Worm (Caenorhabditis elegans): ENCODE results near the gene cyp-25A1.

cyp-25A1 gene

ce11 chrIII:3812369-3812993 is 19.9 kb upstream of the cyp-25A1 start:
- TF ChIP-seq drap-1 (GFP tag; optimal IDR thresholded peaks at IDR 0.05) (no peak), lin-13 (tag; optimal IDR thresholded peaks at IDR 0.05) (no peak), elt-3 (tag; optimal IDR thresholded peaks at IDR 0.05) (no peak), tbx-8 (GFP tag; optimal IDR thresholded peaks at IDR 0.05) (no peak), lsy-2 (tag; optimal IDR thresholded peaks at IDR 0.05) (no peak), unc-39 (tag; optimal IDR thresholded peaks at IDR 0.05) (no peak), blmp-1 (tag; optimal IDR thresholded peaks at IDR 0.05) (no peak), unc-120 (tag; optimal IDR thresholded peaks at IDR 0.05; ENCODE audit: poor library complexity, severe bottlenecking) (no peak), sptf-1 (tag; optimal IDR thresholded peaks at IDR 0.05) (no peak), mls-2 (tag; optimal IDR thresholded peaks at IDR 0.05) (no peak), zip-8 (tag; optimal IDR thresholded peaks at IDR 0.05) (no peak), flh-1 (GFP tag; optimal IDR thresholded peaks at IDR 0.05) (no peak), sem-2 (GFP tag; optimal IDR thresholded peaks at IDR 0.05) (no peak), lin-32 (GFP tag; optimal IDR thresholded peaks at IDR 0.05) (no peak), nhr-2 (tag; optimal IDR thresholded peaks at IDR 0.05) (no peak)

ce11 chrIII:3814421-3814820 is 18.0 kb upstream of the cyp-25A1 start:
- no peak for TF ChIP-seq snpc-4 (tag; optimal IDR thresholded peaks at IDR 0.05)
- no peak for TF ChIP-seq mab-5 (tag; optimal IDR thresholded peaks at IDR 0.05)
- TF ChIP-seq nhr-237 (tag; optimal IDR thresholded peaks at IDR 0.05): no peak
- no peak for TF ChIP-seq unc-62 (GFP tag; optimal IDR thresholded peaks at IDR 0.05)
- TF ChIP-seq nhr-12 (tag; optimal IDR thresholded peaks at IDR 0.05): no peak
- no peak for TF ChIP-seq ztf-11 (tag; optimal IDR thresholded peaks at IDR 0.05)
- TF ChIP-seq unc-39 (tag; optimal IDR thresholded peaks at IDR 0.05): no peak
- TF ChIP-seq ces-1 (GFP tag; optimal IDR thresholded peaks at IDR 0.05): no peak
- TF ChIP-seq M03D4.4 (tag; optimal IDR thresholded peaks at IDR 0.05): no peak

ce11 chrIII:3819579-3819978 is 12.8 kb upstream of the cyp-25A1 start, which contains the start of gene dpy-27:
Gene dpy-27, minus strand, starts transcription at chrIII:3819679.
- TF ChIP-seq mls-2 (tag; optimal IDR thresholded peaks at IDR 0.05) (no peak), ces-1 (GFP tag; optimal IDR thresholded peaks at IDR 0.05) (no peak), bed-3 (GFP tag; optimal IDR thresholded peaks at IDR 0.05) (no peak), ceh-43 (GFP tag; optimal IDR thresholded peaks at IDR 0.05) (no peak), ceh-39 (tag; optimal IDR thresholded peaks at IDR 0.05) (no peak), nhr-28 (tag; optimal IDR thresholded peaks at IDR 0.05) (no peak), sptf-1 (tag; optimal IDR thresholded peaks at IDR 0.05) (no peak), drap-1 (GFP tag; optimal IDR thresholded peaks at IDR 0.05) (no peak), nhr-76 (tag; optimal IDR thresholded peaks at IDR 0.05) (no peak), mab-5 (tag; optimal IDR thresholded peaks at IDR 0.05) (no peak), ztf-11 (tag; optimal IDR thresholded peaks at IDR 0.05) (no peak), lin-13 (tag; optimal IDR thresholded peaks at IDR 0.05) (no peak), elt-1 (tag; optimal IDR thresholded peaks at IDR 0.05; ENCODE audit: borderline replicate concordance, insufficient read depth) (no peak), zip-8 (tag; optimal IDR thresholded peaks at IDR 0.05) (no peak), lin-32 (GFP tag; optimal IDR thresholded peaks at IDR 0.05) (no peak), unc-39 (tag; optimal IDR thresholded peaks at IDR 0.05) (no peak), mep-1 (tag; optimal IDR thresholded peaks at IDR 0.05) (no peak)

ce11 chrIII:3820134-3820533 is 12.3 kb upstream of the cyp-25A1 start:
- TF ChIP-seq ceh-43 (GFP tag; optimal IDR thresholded peaks at IDR 0.05) (no peak), ceh-83 (GFP tag; optimal IDR thresholded peaks at IDR 0.05) (no peak), nhr-2 (tag; optimal IDR thresholded peaks at IDR 0.05) (peak; percentile 80), sem-2 (GFP tag; optimal IDR thresholded peaks at IDR 0.05) (no peak), blmp-1 (tag; optimal IDR thresholded peaks at IDR 0.05) (peak; percentile 90), nhr-28 (tag; optimal IDR thresholded peaks at IDR 0.05) (no peak), nhr-237 (tag; optimal IDR thresholded peaks at IDR 0.05) (peak; percentile 9), lsy-2 (tag; optimal IDR thresholded peaks at IDR 0.05) (peak; percentile 15), cnd-1 (tag; optimal IDR thresholded peaks at IDR 0.05) (peak; percentile 69), unc-120 (tag; optimal IDR thresholded peaks at IDR 0.05; ENCODE audit: poor library complexity, severe bottlenecking) (peak; percentile 84), ham-2 (GFP tag; optimal IDR thresholded peaks at IDR 0.05) (peak; percentile 64), snpc-4 (tag; optimal IDR thresholded peaks at IDR 0.05) (no peak), zip-8 (tag; optimal IDR thresholded peaks at IDR 0.05) (no peak), drap-1 (GFP tag; optimal IDR thresholded peaks at IDR 0.05) (peak; percentile 43), bed-3 (GFP tag; optimal IDR thresholded peaks at IDR 0.05) (no peak), ceh-39 (tag; optimal IDR thresholded peaks at IDR 0.05) (peak; percentile 35), tbx-8 (GFP tag; optimal IDR thresholded peaks at IDR 0.05) (no peak), ztf-11 (tag; optimal IDR thresholded peaks at IDR 0.05) (no peak), ces-1 (GFP tag; optimal IDR thresholded peaks at IDR 0.05) (peak; percentile 42), elt-3 (tag; optimal IDR thresholded peaks at IDR 0.05) (no peak), nhr-12 (tag; optimal IDR thresholded peaks at IDR 0.05) (no peak), pha-4 (tag; optimal IDR thresholded peaks at IDR 0.05) (peak; percentile 81), lin-13 (tag; optimal IDR thresholded peaks at IDR 0.05) (peak; percentile 63), unc-62 (GFP tag; optimal IDR thresholded peaks at IDR 0.05) (peak; percentile 74), sptf-1 (tag; optimal IDR thresholded peaks at IDR 0.05) (peak; percentile 67), unc-39 (tag; optimal IDR thresholded peaks at IDR 0.05) (no peak), nhr-76 (tag; optimal IDR thresholded peaks at IDR 0.05) (no peak), lin-32 (GFP tag; optimal IDR thresholded peaks at IDR 0.05) (peak; percentile 30), mls-2 (tag; optimal IDR thresholded peaks at IDR 0.05) (peak; percentile 46), flh-1 (GFP tag; optimal IDR thresholded peaks at IDR 0.05) (no peak), mep-1 (tag; optimal IDR thresholded peaks at IDR 0.05) (peak; percentile 53), mab-5 (tag; optimal IDR thresholded peaks at IDR 0.05) (no peak), hlh-1 (tag; optimal IDR thresholded peaks at IDR 0.05) (peak; percentile 45), M03D4.4 (tag; optimal IDR thresholded peaks at IDR 0.05) (peak; percentile 11)
